5 worm cellular contexts compared by ENCODE assay signal in genomic region chrX:2432459-2432858, ce11.
TF ChIP-seq lines count a peak whose summit lies in the region.

No protein-coding gene starts in this region.

TF ChIP-seq in whole organism, L1 larva, 84 proteins besides CTCF, POLR2A, EP300 and RAD21 (continues in another document):
- TF ChIP-seq skn-1 (tag; optimal IDR thresholded peaks at IDR 0.05; lab: Kevin White, UChicago) (peak; percentile 95), hpl-2 (GFP tag; optimal IDR thresholded peaks at IDR 0.05; lab: Kevin White, UChicago) (no peak), nhr-85 (tag; lab: Kevin White, UChicago) (no peak), nhr-47 (tag; optimal IDR thresholded peaks at IDR 0.05; lab: Kevin White, UChicago) (peak; percentile 30), mep-1 (tag; optimal IDR thresholded peaks at IDR 0.05; lab: Kevin White, UChicago) (peak; percentile 82), mab-9 (GFP tag; IDR thresholded peaks at IDR 0.05; lab: Robert Waterston, UW) (no peak), irx-1 (tag; optimal IDR thresholded peaks at IDR 0.05; lab: Kevin White, UChicago) (peak; percentile 27), dsc-1 (tag; optimal IDR thresholded peaks at IDR 0.05; lab: Kevin White, UChicago) (peak; percentile 39), nhr-237 (tag; optimal IDR thresholded peaks at IDR 0.05; lab: Kevin White, UChicago) (no peak), lin-15B (tag; optimal IDR thresholded peaks at IDR 0.05; lab: Kevin White, UChicago) (no peak), egl-27 (tag; optimal IDR thresholded peaks at IDR 0.05; lab: Kevin White, UChicago) (peak in 1 of 2 experiments; percentile 7), ztf-11 (tag; optimal IDR thresholded peaks at IDR 0.05; lab: Kevin White, UChicago) (no peak), ceh-82 (tag; optimal IDR thresholded peaks at IDR 0.05; lab: Kevin White, UChicago) (peak; percentile 4 to 41 (median 25)), elt-3 (tag; optimal IDR thresholded peaks at IDR 0.05; lab: Kevin White, UChicago) (peak in 1 of 6 experiments; percentile 19), mdl-1 (tag; optimal IDR thresholded peaks at IDR 0.05; lab: Kevin White, UChicago) (peak in 1 of 2 experiments; percentile 31), isw-1 (GFP tag; IDR thresholded peaks at IDR 0.05; lab: Robert Waterston, UW) (no peak), F16B12.6 (tag; optimal IDR thresholded peaks at IDR 0.05; lab: Kevin White, UChicago) (no peak), lin-35 (GFP tag; optimal IDR thresholded peaks at IDR 0.05; lab: Kevin White, UChicago) (peak in 1 of 2 experiments; percentile 48)

TF ChIP-seq in whole organism, L3 larva, 47 proteins besides CTCF, POLR2A, EP300 and RAD21 (continues in another document):
- no peak for TF ChIP-seq ceh-82 (tag; optimal IDR thresholded peaks at IDR 0.05; lab: Kevin White, UChicago)
- TF ChIP-seq tbx-2 (tag; optimal IDR thresholded peaks at IDR 0.05; lab: Kevin White, UChicago): peak; percentile 12
- no peak for TF ChIP-seq elt-1 (tag; optimal IDR thresholded peaks at IDR 0.05; lab: Kevin White, UChicago)
- TF ChIP-seq ztf-11 (tag; optimal IDR thresholded peaks at IDR 0.05; lab: Kevin White, UChicago): no peak
- TF ChIP-seq egl-27 (tag; optimal IDR thresholded peaks at IDR 0.05; lab: Kevin White, UChicago): peak; percentile 70
- TF ChIP-seq nfya-1 (tag; optimal IDR thresholded peaks at IDR 0.05; lab: Kevin White, UChicago; ENCODE audit: insufficient read depth): peak; percentile 60
- no peak for TF ChIP-seq fkh-10 (GFP tag; optimal IDR thresholded peaks at IDR 0.05; lab: Kevin White, UChicago)
- TF ChIP-seq sea-2 (GFP tag; optimal IDR thresholded peaks at IDR 0.05; lab: Kevin White, UChicago): no peak
- TF ChIP-seq R02D3.7 (tag; optimal IDR thresholded peaks at IDR 0.05; lab: Kevin White, UChicago): no peak
- peak; percentile 45 for TF ChIP-seq lin-39 (tag; optimal IDR thresholded peaks at IDR 0.05; lab: Kevin White, UChicago)
- TF ChIP-seq hmg-11 (tag; optimal IDR thresholded peaks at IDR 0.05; lab: Kevin White, UChicago): peak; percentile 69
- TF ChIP-seq nhr-25 (tag; optimal IDR thresholded peaks at IDR 0.05; lab: Kevin White, UChicago): peak; percentile 83
- TF ChIP-seq nhr-67 (tag; optimal IDR thresholded peaks at IDR 0.05; lab: Kevin White, UChicago): no peak
- TF ChIP-seq aly-2 (tag; optimal IDR thresholded peaks at IDR 0.05; lab: Kevin White, UChicago): no peak
- TF ChIP-seq fos-1 (tag; optimal IDR thresholded peaks at IDR 0.05; lab: Kevin White, UChicago): no peak
- no peak for TF ChIP-seq daf-12 (tag; optimal IDR thresholded peaks at IDR 0.05; lab: Kevin White, UChicago)
- TF ChIP-seq nhr-12 (tag; optimal IDR thresholded peaks at IDR 0.05; lab: Kevin White, UChicago): no peak
- no peak for TF ChIP-seq nhr-28 (tag; optimal IDR thresholded peaks at IDR 0.05; lab: Kevin White, UChicago)
- peak; percentile 7 for TF ChIP-seq lin-15B (tag; optimal IDR thresholded peaks at IDR 0.05; lab: Kevin White, UChicago)
- TF ChIP-seq skn-1 (tag; optimal IDR thresholded peaks at IDR 0.05; lab: Kevin White, UChicago): no peak

TF ChIP-seq in whole organism, early embryonic, 17 proteins besides CTCF, POLR2A, EP300 and RAD21:
- no peak for TF ChIP-seq ama-1 (optimal IDR thresholded peaks at IDR 0.05; lab: Kevin White, UChicago)
- no peak for TF ChIP-seq hnd-1 (tag; optimal IDR thresholded peaks at IDR 0.05; lab: Kevin White, UChicago)
- TF ChIP-seq tbx-37 (GFP tag; conservative IDR thresholded peaks at IDR 0.05; lab: Robert Waterston, UW): no peak
- peak; percentile 91 for TF ChIP-seq hmg-4 (GFP tag; optimal IDR thresholded peaks at IDR 0.05; lab: Kevin White, UChicago)
- no peak for TF ChIP-seq hmbx-1 (tag; optimal IDR thresholded peaks at IDR 0.05; lab: Kevin White, UChicago)
- TF ChIP-seq scrt-1 (GFP tag; IDR thresholded peaks at IDR 0.05; lab: Robert Waterston, UW): 0 out of 2 replicates have a peak, but pooled peaks have one; percentile 26
- TF ChIP-seq F13C5.2 (tag; optimal IDR thresholded peaks at IDR 0.05; lab: Kevin White, UChicago): no peak
- TF ChIP-seq flt-1 (GFP tag; IDR thresholded peaks at IDR 0.05; lab: Robert Waterston, UW): no peak
- TF ChIP-seq tbx-11 (GFP tag; IDR thresholded peaks at IDR 0.05; lab: Robert Waterston, UW): no peak
- peak; percentile 6 for TF ChIP-seq B0310.2 (tag; optimal IDR thresholded peaks at IDR 0.05; lab: Kevin White, UChicago)
- TF ChIP-seq aly-1 (tag; optimal IDR thresholded peaks at IDR 0.05; lab: Kevin White, UChicago): peak; percentile 15
TF ChIP-seq in whole organism, early embryonic: peak in this region for 4.

TF ChIP-seq in whole organism, midembryonic, 9 proteins besides CTCF, POLR2A, EP300 and RAD21:
- no peak for TF ChIP-seq klf-2 (GFP tag; conservative IDR thresholded peaks at IDR 0.05; lab: Robert Waterston, UW)
- TF ChIP-seq flt-1 (GFP tag; IDR thresholded peaks at IDR 0.05; lab: Robert Waterston, UW): peak; percentile 65; the same call in 1 of the 2 replicates
- peak; percentile 88 for TF ChIP-seq cog-1 (tag; optimal IDR thresholded peaks at IDR 0.05; lab: Kevin White, UChicago)
- TF ChIP-seq ztf-29 (GFP tag; IDR thresholded peaks at IDR 0.05; lab: Robert Waterston, UW): peak; percentile 91
- no peak for TF ChIP-seq T22C8.4 (GFP tag; IDR thresholded peaks at IDR 0.05; lab: Robert Waterston, UW)
- TF ChIP-seq med-1 (GFP tag; optimal IDR thresholded peaks at IDR 0.05; lab: Kevin White, UChicago; ENCODE audit: insufficient read depth): no peak

TF ChIP-seq in whole organism, young adult, 124 proteins besides CTCF, POLR2A, EP300 and RAD21:
- TF ChIP-seq ceh-79 (tag; optimal IDR thresholded peaks at IDR 0.05; lab: Kevin White, UChicago) (no peak), attf-5 (GFP tag; optimal IDR thresholded peaks at IDR 0.05; lab: Kevin White, UChicago) (peak; percentile 47), pbrm-1 (GFP tag; IDR thresholded peaks at IDR 0.05; lab: Robert Waterston, UW) (no peak), madf-10 (tag; optimal IDR thresholded peaks at IDR 0.05; lab: Kevin White, UChicago) (peak; percentile 10), Y95B8A.8 (GFP tag; IDR thresholded peaks at IDR 0.05; lab: Robert Waterston, UW) (no peak), dox-1 (GFP tag; IDR thresholded peaks at IDR 0.05; lab: Robert Waterston, UW) (peak; percentile 55; the same call in 1 of the 2 replicates), lin-40 (tag; optimal IDR thresholded peaks at IDR 0.05; lab: Kevin White, UChicago) (peak; percentile 44), F23B12.7 (tag; optimal IDR thresholded peaks at IDR 0.05; lab: Kevin White, UChicago; ENCODE audit: insufficient read depth) (peak; percentile 3), lin-26 (GFP tag; IDR thresholded peaks at IDR 0.05; lab: Robert Waterston, UW) (0 out of 2 replicates have a peak, but pooled peaks have one; percentile 14), Y56A3A.18 (GFP tag; IDR thresholded peaks at IDR 0.05; lab: Robert Waterston, UW) (peak; percentile 52; the same call in 1 of the 2 replicates), ekl-4 (GFP tag; IDR thresholded peaks at IDR 0.05; lab: Robert Waterston, UW) (0 out of 2 replicates have a peak, but pooled peaks have one; percentile 26), nhr-90 (tag; optimal IDR thresholded peaks at IDR 0.05; lab: Kevin White, UChicago) (peak; percentile 13), ztf-22 (GFP tag; optimal IDR thresholded peaks at IDR 0.05; lab: Kevin White, UChicago) (no peak), egrh-3 (GFP tag; IDR thresholded peaks at IDR 0.05; lab: Robert Waterston, UW) (peak; percentile 93), nhr-120 (GFP tag; IDR thresholded peaks at IDR 0.05; lab: Robert Waterston, UW) (no peak), ztf-18 (tag; optimal IDR thresholded peaks at IDR 0.05; lab: Kevin White, UChicago) (peak; percentile 29), ztf-26 (tag; optimal IDR thresholded peaks at IDR 0.05; lab: Kevin White, UChicago) (peak; percentile 20), nhr-80 (tag; optimal IDR thresholded peaks at IDR 0.05; lab: Kevin White, UChicago) (peak; percentile 91), rpc-1 (optimal IDR thresholded peaks at IDR 0.05; lab: Kevin White, UChicago) (no peak), rpc-1 (tag; optimal IDR thresholded peaks at IDR 0.05; lab: Kevin White, UChicago) (no peak), hmg-20 (GFP tag; IDR thresholded peaks at IDR 0.05; lab: Robert Waterston, UW) (no peak), hmg-1.2 (GFP tag; IDR thresholded peaks at IDR 0.05; lab: Robert Waterston, UW) (peak; percentile 58), snpc-4 (GFP tag; optimal IDR thresholded peaks at IDR 0.05; lab: Kevin White, UChicago) (no peak), snpc-4 (tag; optimal IDR thresholded peaks at IDR 0.05; lab: Kevin White, UChicago) (no peak), tlf-1 (GFP tag; optimal IDR thresholded peaks at IDR 0.05; lab: Kevin White, UChicago) (no peak), Y53G8AR.9 (GFP tag; conservative IDR thresholded peaks at IDR 0.05; lab: Robert Waterston, UW) (0 out of 2 replicates have a peak, but pooled peaks have one; percentile 26), ceh-100 (GFP tag; IDR thresholded peaks at IDR 0.05; lab: Robert Waterston, UW) (no peak), chd-7 (tag; optimal IDR thresholded peaks at IDR 0.05; lab: Kevin White, UChicago) (peak; percentile 3), rec-8 (tag; optimal IDR thresholded peaks at IDR 0.05; lab: Kevin White, UChicago) (no peak), tbp1 (GFP tag; optimal IDR thresholded peaks at IDR 0.05; lab: Kevin White, UChicago) (no peak), K12H6.12 (tag; optimal IDR thresholded peaks at IDR 0.05; lab: Kevin White, UChicago) (peak; percentile 54), let-607 (tag; optimal IDR thresholded peaks at IDR 0.05; lab: Kevin White, UChicago) (no peak), ZK185.1 (tag; optimal IDR thresholded peaks at IDR 0.05; lab: Kevin White, UChicago; ENCODE audit: poor library complexity, severe bottlenecking) (peak; percentile 6), ceh-27 (GFP tag; optimal IDR thresholded peaks at IDR 0.05; lab: Kevin White, UChicago) (peak; percentile 57), zfh-2 (GFP tag; conservative IDR thresholded peaks at IDR 0.05; lab: Robert Waterston, UW) (peak; percentile 98), F10E7.11 (tag; optimal IDR thresholded peaks at IDR 0.05; lab: Kevin White, UChicago) (no peak), cebp-1 (GFP tag; IDR thresholded peaks at IDR 0.05; lab: Robert Waterston, UW) (0 out of 2 replicates have a peak, but pooled peaks have one; percentile 29), cebp-1 (tag; optimal IDR thresholded peaks at IDR 0.05; lab: Kevin White, UChicago) (no peak)

Comparison
In these comparisons a context has a peak if more than half of its experiments do, and no peak if none do; other contexts are left out.
1. Of the 8 proteins assayed by ChIP-seq in both whole organism, young adult and whole organism, L1 larva: peak only in whole organism, young adult: nhr-90; only in whole organism, L1 larva: none; in both: none; in neither: 5; mixed calls (peak in some experiments, not most) for 2.